Worm (Caenorhabditis elegans) whole organism, L1 larva: ENCODE measurements around the gene K02E11.5.

Experiments used
- aha-1 ChIP-seq: fragments of 150-350 bp; optimal IDR thresholded peaks from 2 replicates; lab custom pipeline; 2014; ENCODE audit warnings: missing biosample characterization, missing genetic modification characterization
- aly-2 ChIP-seq: fragments of 150-350 bp; optimal IDR thresholded peaks from 2 replicates; lab custom pipeline; 2014; ENCODE audit warnings: missing biosample characterization, missing genetic modification characterization
- blmp-1 ChIP-seq: fragments of 150-350 bp; optimal IDR thresholded peaks from 2 replicates; lab custom pipeline; 2014; ENCODE audit warnings: missing biosample characterization, missing genetic modification characterization
- ceh-82 ChIP-seq, 3 experiments: fragments of 150-350 bp in 1 of 3; sonication (generic microtip) in 2 of 3; optimal IDR thresholded peaks; 2 replicates each; lab custom pipeline; 2014 to 2017; ENCODE audit warnings: missing biosample characterization in 3 of 3, missing genetic modification characterization in 3 of 3
- ceh-90 ChIP-seq: sonication (generic microtip); optimal IDR thresholded peaks from 2 replicates; lab custom pipeline; 2016; ENCODE audit warnings: missing genetic modification characterization, missing compliant biosample characterization
- dpl-1 ChIP-seq, 3 experiments: fragments of 150-350 bp in 2 of 3; sonication (generic microtip) in 1 of 3; optimal IDR thresholded peaks; 2 replicates each; lab custom pipeline; 2014 to 2017; ENCODE audit warnings: missing biosample characterization in 3 of 3, missing genetic modification characterization in 3 of 3, missing genetic modification reagents in 3 of 3
- egl-13 ChIP-seq: sonication (generic microtip); optimal IDR thresholded peaks from 2 replicates; lab custom pipeline; 2016; ENCODE audit warnings: missing genotype, missing genetic modification reagents, missing genetic modification characterization, missing compliant biosample characterization
- egl-27 ChIP-seq, 2 experiments: fragments of 150-350 bp in 1 of 2; sonication (generic microtip); optimal IDR thresholded peaks; 3 replicates each; lab custom pipeline; 2017 to 2018; ENCODE audit warnings: missing biosample characterization in 2 of 2, missing genetic modification characterization in 2 of 2, missing genetic modification reagents in 2 of 2
- elt-3 ChIP-seq, 6 experiments: fragments of 150-350 bp in 1 of 6; sonication (generic microtip); optimal IDR thresholded peaks; 2 replicates each; lab custom pipeline; 2017 to 2018; ENCODE audit warnings: missing biosample characterization in 6 of 6, missing genetic modification characterization in 6 of 6, inconsistent platforms in 1 of 6
- fos-1 ChIP-seq: fragments of 150-350 bp; optimal IDR thresholded peaks from 2 replicates; lab custom pipeline; 2014; ENCODE audit warnings: missing biosample characterization, missing genetic modification characterization
- hlh-4 ChIP-seq: sonication (generic microtip); optimal IDR thresholded peaks from 2 replicates; lab custom pipeline; 2016; ENCODE audit warnings: mild to moderate bottlenecking, missing genetic modification characterization, missing compliant biosample characterization
- isw-1 ChIP-seq: fragments of 200-800 bp; sonication (Bioruptor generic); IDR thresholded peaks from 2 replicates; pipeline ENCODE4 v1.3.6; 2022; ENCODE audit warnings: missing genetic modification characterization, missing compliant biosample characterization
- jun-1 ChIP-seq: fragments of 150-350 bp; optimal IDR thresholded peaks from 2 replicates; lab custom pipeline; 2014; ENCODE audit warnings: missing biosample characterization, missing genetic modification reagents, missing genetic modification characterization
- lin-13 ChIP-seq: fragments of 150-350 bp; optimal IDR thresholded peaks from 2 replicates; lab custom pipeline; 2014; ENCODE audit warnings: missing biosample characterization, missing genetic modification reagents, missing genetic modification characterization
- lin-14 ChIP-seq: fragments of 200-800 bp; sonication (Bioruptor generic); optimal IDR thresholded peaks from 2 replicates; lab custom pipeline; 2018; ENCODE audit warnings: mild to moderate bottlenecking, missing genetic modification characterization, moderate library complexity, missing compliant biosample characterization
- lin-15B ChIP-seq: fragments of 150-350 bp; sonication (generic microtip); optimal IDR thresholded peaks from 3 replicates; lab custom pipeline; 2014; ENCODE audit warnings: missing biosample characterization, missing genetic modification characterization
- lin-39 ChIP-seq: fragments of 150-350 bp; optimal IDR thresholded peaks from 2 replicates; lab custom pipeline; 2014; ENCODE audit warnings: missing biosample characterization, missing genetic modification reagents, missing genetic modification characterization
- lir-3 ChIP-seq: sonication (generic microtip); optimal IDR thresholded peaks from 2 replicates; lab custom pipeline; 2016; ENCODE audit warnings: mild to moderate bottlenecking, missing genetic modification characterization, moderate library complexity, missing compliant biosample characterization; ENCODE audit not compliant: poor library complexity
- mab-9 ChIP-seq: fragments of 200-800 bp; sonication (Bioruptor generic); IDR thresholded peaks from 2 replicates; pipeline ENCODE4 v1.3.6; 2022; ENCODE audit warnings: missing genetic modification reagents, missing genetic modification characterization, missing compliant biosample characterization
- mdl-1 ChIP-seq, 2 experiments: fragments of 150-350 bp; optimal IDR thresholded peaks; 2 replicates each; lab custom pipeline; 2014 to 2017; ENCODE audit warnings: missing biosample characterization in 2 of 2, missing genetic modification characterization in 2 of 2, inconsistent platforms in 1 of 2
- mef-2 ChIP-seq: fragments of 150-350 bp; optimal IDR thresholded peaks from 2 replicates; lab custom pipeline; 2014; ENCODE audit warnings: missing biosample characterization, missing genetic modification characterization
- nhr-20 ChIP-seq: sonication (generic microtip); optimal IDR thresholded peaks from 2 replicates; lab custom pipeline; 2016; ENCODE audit warnings: mild to moderate bottlenecking, missing genetic modification characterization, missing compliant biosample characterization
- nhr-237 ChIP-seq: fragments of 150-350 bp; optimal IDR thresholded peaks from 2 replicates; lab custom pipeline; 2014; ENCODE audit warnings: missing biosample characterization, missing genetic modification characterization
- nhr-28 ChIP-seq: fragments of 150-350 bp; optimal IDR thresholded peaks from 2 replicates; lab custom pipeline; 2014; ENCODE audit warnings: missing biosample characterization, missing genetic modification characterization
- nhr-77 ChIP-seq: fragments of 150-350 bp; optimal IDR thresholded peaks from 2 replicates; lab custom pipeline; 2014; ENCODE audit warnings: missing biosample characterization, missing genetic modification characterization
- nhr-85 ChIP-seq: sonication (generic microtip); peaks from one replicate; lab custom pipeline; 2016; ENCODE audit warnings: missing genetic modification characterization, inconsistent platforms, missing compliant biosample characterization
- nhr-90 ChIP-seq: sonication (generic microtip); optimal IDR thresholded peaks from 2 replicates; lab custom pipeline; 2016; ENCODE audit warnings: mild to moderate bottlenecking, missing genetic modification characterization, missing compliant biosample characterization; ENCODE audit not compliant: poor library complexity
- pqm-1 ChIP-seq: sonication (generic microtip); optimal IDR thresholded peaks from 3 replicates; lab custom pipeline; 2017; ENCODE audit warnings: missing biosample characterization, missing genetic modification characterization
- skn-1 ChIP-seq: fragments of 150-350 bp; optimal IDR thresholded peaks from 2 replicates; lab custom pipeline; 2014; ENCODE audit warnings: missing biosample characterization, missing genetic modification characterization
- snu-23 ChIP-seq: sonication (generic microtip); optimal IDR thresholded peaks from 2 replicates; lab custom pipeline; 2016; ENCODE audit warnings: missing genetic modification characterization, missing compliant biosample characterization
- sox-4 ChIP-seq: sonication (generic microtip); optimal IDR thresholded peaks from 2 replicates; lab custom pipeline; 2016; ENCODE audit warnings: missing genetic modification characterization, missing compliant biosample characterization
- tlp-1 ChIP-seq: fragments of 150-350 bp; optimal IDR thresholded peaks from 2 replicates; lab custom pipeline; 2014; ENCODE audit warnings: missing biosample characterization, missing genetic modification characterization
- unc-130 ChIP-seq: fragments of 150-350 bp; optimal IDR thresholded peaks from 2 replicates; lab custom pipeline; 2017; ENCODE audit warnings: missing biosample characterization, missing genetic modification characterization, inconsistent platforms
- unc-86 ChIP-seq: sonication (generic microtip); optimal IDR thresholded peaks from 2 replicates; lab custom pipeline; 2016; ENCODE audit warnings: missing genetic modification characterization, missing compliant biosample characterization
- unc-98 ChIP-seq: fragments of 200-800 bp; sonication (Bioruptor generic); IDR thresholded peaks from 2 replicates; pipeline ENCODE4 v1.3.6; 2022; ENCODE audit warnings: missing genetic modification characterization, missing compliant biosample characterization
- ztf-11 ChIP-seq, 2 experiments: sonication (generic microtip); optimal IDR thresholded peaks; 2 replicates each; lab custom pipeline; 2016 to 2017; ENCODE audit warnings: missing genetic modification characterization in 2 of 2, missing biosample characterization in 1 of 2, missing compliant biosample characterization in 1 of 2

K02E11.5 gene

DNA sequence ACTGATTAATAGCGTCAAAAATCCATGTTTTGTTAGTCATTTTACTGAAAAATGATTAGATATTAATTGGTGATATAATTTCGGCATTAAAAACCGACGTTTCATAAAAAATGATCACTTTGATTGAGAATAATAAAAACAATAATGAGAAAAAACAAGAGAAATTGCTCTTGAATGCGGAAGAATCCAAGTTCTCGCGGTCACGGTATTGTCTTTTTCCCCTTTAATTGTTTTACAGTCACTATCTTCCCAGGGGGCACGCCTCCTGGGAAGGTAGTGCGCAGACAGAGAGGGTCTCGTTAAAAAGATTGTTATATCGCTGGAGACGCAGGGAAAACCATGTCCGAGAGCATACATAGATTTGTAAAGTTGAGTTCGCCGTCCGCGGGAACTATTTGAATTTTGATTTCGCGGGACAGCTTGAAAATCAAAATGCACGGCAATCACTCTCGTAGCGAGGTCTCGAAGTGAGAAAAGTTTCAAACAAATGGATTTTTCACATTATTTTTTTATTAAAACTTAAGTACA, 41.6 kb downstream of the K02E11.5 start, which contains the start of gene F14D7.2:
F14D7.2 (minus strand) TSS at position 51 of the 528 bp plus-strand sequence.
- TF ChIP-seq isw-1 (GFP tag; lab: Robert Waterston, UW) (no peak), nhr-77 (tag; lab: Kevin White, UChicago) (no peak), ceh-82 (tag; optimal IDR thresholded peaks at IDR 0.05; lab: Kevin White, UChicago) (no peak), jun-1 (tag; lab: Kevin White, UChicago) (no peak), dpl-1 (GFP tag; optimal IDR thresholded peaks at IDR 0.05; lab: Kevin White, UChicago) (no peak), hlh-4 (tag; lab: Kevin White, UChicago) (no peak), unc-130 (tag; lab: Kevin White, UChicago) (no peak), unc-86 (no peak), mab-9 (GFP tag; lab: Robert Waterston, UW) (no peak), aly-2 (tag; lab: Kevin White, UChicago) (no peak), nhr-237 (tag; lab: Kevin White, UChicago) (no peak), lin-13 (GFP tag; lab: Kevin White, UChicago) (no peak), ceh-90 (tag; lab: Kevin White, UChicago) (no peak)

DNA sequence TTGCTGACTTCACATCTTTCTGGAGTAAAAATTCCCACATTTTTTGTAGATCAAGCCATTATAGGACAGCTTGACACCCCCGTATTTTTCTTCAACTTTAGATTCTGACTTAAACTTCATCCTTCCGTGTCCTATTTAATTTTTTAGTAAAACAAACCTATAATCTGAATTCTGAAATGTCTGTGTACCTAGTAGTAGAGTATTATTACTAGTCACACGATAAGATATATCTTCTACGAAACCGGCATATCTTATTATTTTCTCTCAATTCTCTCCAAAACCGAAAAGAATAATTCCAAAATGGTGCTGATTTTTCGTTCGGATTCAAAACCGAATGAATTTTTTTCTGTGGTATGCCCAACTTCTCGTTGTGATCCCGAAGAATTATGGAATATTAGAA, 42.3 kb downstream of the K02E11.5 start, which contains the start of gene F14D7.9:
F14D7.9 (plus strand) TSS at position 301 of the 400 bp plus-strand sequence.
- no peak for TF ChIP-seq skn-1
- TF ChIP-seq egl-13 (tag; lab: Kevin White, UChicago): no peak
- no peak for TF ChIP-seq fos-1 (tag; lab: Kevin White, UChicago)
- no peak for TF ChIP-seq tlp-1
- TF ChIP-seq lin-15B (tag; lab: Kevin White, UChicago): no peak
- TF ChIP-seq nhr-85 (tag; lab: Kevin White, UChicago): no peak
- TF ChIP-seq lir-3 (tag; lab: Kevin White, UChicago): no peak
- TF ChIP-seq mdl-1 (tag; optimal IDR thresholded peaks at IDR 0.05; lab: Kevin White, UChicago): no peak
- TF ChIP-seq unc-98 (GFP tag; lab: Robert Waterston, UW): no peak
- no peak for TF ChIP-seq nhr-90 (tag; lab: Kevin White, UChicago)
- no peak for TF ChIP-seq lin-39 (tag; lab: Kevin White, UChicago)

DNA sequence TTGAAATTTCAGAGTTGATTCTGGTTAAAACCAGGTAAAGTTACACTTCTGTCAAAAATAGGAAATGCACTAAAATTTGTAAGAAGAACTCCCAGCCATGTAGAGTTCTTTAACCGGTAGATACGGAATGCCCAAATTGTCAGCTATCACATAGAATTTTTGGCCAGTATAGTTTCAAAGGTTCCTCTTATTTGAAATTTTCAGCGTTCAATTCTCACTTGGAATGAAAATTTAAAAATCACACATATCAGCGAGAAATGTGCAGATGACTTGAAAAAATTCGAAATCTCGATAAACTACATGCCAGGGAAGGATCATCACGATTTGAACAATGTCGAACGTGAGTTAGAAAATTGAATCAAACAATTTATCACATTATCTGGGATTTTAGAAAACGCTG, 44.4 kb downstream of the K02E11.5 start, which contains the start of gene F14D7.3:
F14D7.3 (plus strand) TSS at position 301 of the 400 bp plus-strand sequence.
- TF ChIP-seq mef-2 (tag; lab: Kevin White, UChicago) (no peak), lin-14 (no peak), sox-4 (tag; lab: Kevin White, UChicago) (no peak), egl-27 (tag; optimal IDR thresholded peaks at IDR 0.05; lab: Kevin White, UChicago) (no peak), elt-3 (tag; optimal IDR thresholded peaks at IDR 0.05; lab: Kevin White, UChicago) (no peak), skn-1 (no peak), ceh-82 (tag; optimal IDR thresholded peaks at IDR 0.05; lab: Kevin White, UChicago) (no peak), dpl-1 (GFP tag; optimal IDR thresholded peaks at IDR 0.05; lab: Kevin White, UChicago) (no peak), unc-130 (tag; lab: Kevin White, UChicago) (no peak), nhr-28 (tag; lab: Kevin White, UChicago) (no peak), ztf-11 (tag; optimal IDR thresholded peaks at IDR 0.05; lab: Kevin White, UChicago) (no peak), pqm-1 (no peak), nhr-20 (no peak), lin-13 (GFP tag; lab: Kevin White, UChicago) (no peak), aly-2 (tag; lab: Kevin White, UChicago) (no peak), aha-1 (tag; lab: Kevin White, UChicago) (no peak), blmp-1 (tag; lab: Kevin White, UChicago) (no peak), snu-23 (GFP tag; lab: Kevin White, UChicago) (no peak), nhr-77 (tag; lab: Kevin White, UChicago) (no peak)
